Worm (Caenorhabditis elegans): ENCODE data around the gene C08E8.1.

C08E8.1 gene

ce11 chrV:18359888-18360287 lies 2.4 kb downstream of the C08E8.1 start, which contains the start of gene C08E8.5:
Gene C08E8.5 (minus strand): TSS chrV:18359988.
- TF ChIP-seq ceh-9 (tag; optimal IDR thresholded peaks at IDR 0.05) (no peak), ttx-3 (tag; optimal IDR thresholded peaks at IDR 0.05) (no peak), fkh-6 (tag; optimal IDR thresholded peaks at IDR 0.05) (no peak), dve-1 (tag; optimal IDR thresholded peaks at IDR 0.05) (no peak), F13H6.1 (tag; optimal IDR thresholded peaks at IDR 0.05) (no peak), ceh-30 (tag; optimal IDR thresholded peaks at IDR 0.05) (no peak), ref-2 (tag; optimal IDR thresholded peaks at IDR 0.05) (no peak), ceh-31 (tag; optimal IDR thresholded peaks at IDR 0.05) (no peak), nhr-232 (tag; optimal IDR thresholded peaks at IDR 0.05) (no peak), unc-55 (GFP tag; optimal IDR thresholded peaks at IDR 0.05) (no peak), ceh-22 (tag; optimal IDR thresholded peaks at IDR 0.05) (no peak)

ce11 chrV:18355742-18356141 lies 6.6 kb downstream of the C08E8.1 start, which contains the start of gene C08E8.2:
Gene C08E8.2 (minus strand): TSS chrV:18355842.
- no peak for TF ChIP-seq pax-1 (tag; optimal IDR thresholded peaks at IDR 0.05)
- no peak for TF ChIP-seq fkh-6 (tag; optimal IDR thresholded peaks at IDR 0.05)
- no peak for TF ChIP-seq ceh-19 (GFP tag; optimal IDR thresholded peaks at IDR 0.05)
- TF ChIP-seq madf-2 (tag; optimal IDR thresholded peaks at IDR 0.05), result no peak
- no peak for TF ChIP-seq sox-2 (GFP tag; IDR thresholded peaks at IDR 0.05)
- TF ChIP-seq K09A11.1 (tag; optimal IDR thresholded peaks at IDR 0.05; ENCODE audit: insufficient read depth), result no peak
- TF ChIP-seq ets-4 (tag; optimal IDR thresholded peaks at IDR 0.05), result no peak
- no peak for TF ChIP-seq F13H6.1 (tag; optimal IDR thresholded peaks at IDR 0.05)
- no peak for TF ChIP-seq hlh-6 (tag; optimal IDR thresholded peaks at IDR 0.05)
- no peak for TF ChIP-seq mec-3 (tag; optimal IDR thresholded peaks at IDR 0.05; ENCODE audit: borderline replicate concordance)
- TF ChIP-seq ceh-14 (tag; optimal IDR thresholded peaks at IDR 0.05), result no peak
- no peak for TF ChIP-seq ceh-18 (tag; optimal IDR thresholded peaks at IDR 0.05)
- TF ChIP-seq elt-4 (tag; optimal IDR thresholded peaks at IDR 0.05), result no peak
- TF ChIP-seq eyg-1 (tag; optimal IDR thresholded peaks at IDR 0.05), result no peak
- no peak for TF ChIP-seq fkh-10 (GFP tag; optimal IDR thresholded peaks at IDR 0.05)
- no peak for TF ChIP-seq hlh-30 (tag; optimal IDR thresholded peaks at IDR 0.05; ENCODE audit: insufficient read depth)
- TF ChIP-seq ceh-2 (tag; optimal IDR thresholded peaks at IDR 0.05), result no peak
- no peak for TF ChIP-seq odd-2 (tag; optimal IDR thresholded peaks at IDR 0.05)
- TF ChIP-seq ceh-45 (GFP tag; IDR thresholded peaks at IDR 0.05), result no peak
- TF ChIP-seq unc-55 (GFP tag; optimal IDR thresholded peaks at IDR 0.05), result no peak

ce11 chrV:18354299-18354698 lies 8.0 kb downstream of the C08E8.1 start:
- no peak for TF ChIP-seq odd-2 (tag; optimal IDR thresholded peaks at IDR 0.05)
- peak; percentile 28 for TF ChIP-seq ceh-30 (tag; optimal IDR thresholded peaks at IDR 0.05)

ce11 chrV:18350721-18351120 lies 11.6 kb downstream of the C08E8.1 start, which contains the start of gene C08E8.11:
Gene C08E8.11 (plus strand): TSS chrV:18351021.
- TF ChIP-seq hlh-30 (tag; optimal IDR thresholded peaks at IDR 0.05; ENCODE audit: insufficient read depth) (no peak), sox-2 (GFP tag; IDR thresholded peaks at IDR 0.05) (no peak), pha-2 (tag; optimal IDR thresholded peaks at IDR 0.05) (no peak), tbx-2 (tag; optimal IDR thresholded peaks at IDR 0.05) (no peak), fkh-6 (tag; optimal IDR thresholded peaks at IDR 0.05) (no peak), ceh-9 (tag; optimal IDR thresholded peaks at IDR 0.05) (no peak), ceh-34 (tag; optimal IDR thresholded peaks at IDR 0.05) (no peak), ceh-2 (tag; optimal IDR thresholded peaks at IDR 0.05) (no peak), ref-2 (tag; optimal IDR thresholded peaks at IDR 0.05) (no peak), rnt-1 (tag; optimal IDR thresholded peaks at IDR 0.05) (no peak), fkh-10 (GFP tag; optimal IDR thresholded peaks at IDR 0.05) (no peak), ama-1 (optimal IDR thresholded peaks at IDR 0.05) (no peak), unc-42 (tag; optimal IDR thresholded peaks at IDR 0.05) (no peak), ahr-1 (tag; optimal IDR thresholded peaks at IDR 0.05) (no peak), ceh-48 (tag; optimal IDR thresholded peaks at IDR 0.05) (no peak), nhr-11 (tag; optimal IDR thresholded peaks at IDR 0.05) (no peak), ets-4 (tag; optimal IDR thresholded peaks at IDR 0.05) (no peak)

Measured in whole organism, late embryonic.